Fruit fly (Drosophila melanogaster) whole organism, prepupa: Measurements from ENCODE around the gene CG6184.

Experiments used
- Blimp-1 ChIP-seq: fragments of 200-800 bp; sonication (Bioruptor generic); optimal IDR thresholded peaks from 3 replicates; lab custom pipeline; 2017; ENCODE audit warnings: missing biosample characterization, missing genetic modification characterization, mild to moderate bottlenecking, moderate library complexity, missing genetic modification reagents
- CG10669 ChIP-seq: fragments of 200-800 bp; sonication (Bioruptor generic); optimal IDR thresholded peaks from 3 replicates; lab custom pipeline; 2018; ENCODE audit warnings: missing biosample characterization, mild to moderate bottlenecking, missing genetic modification characterization, moderate library complexity
- CG11762 ChIP-seq: fragments of 200-800 bp; sonication (Bioruptor generic); optimal IDR thresholded peaks from 3 replicates; lab custom pipeline; 2016; ENCODE audit warnings: missing biosample characterization, missing genetic modification characterization; ENCODE audit not compliant: insufficient read depth
- CG15336 ChIP-seq: fragments of 200-800 bp; sonication (Bioruptor generic); IDR thresholded peaks from 2 replicates; pipeline ENCODE4 v1.3.6; 2022; ENCODE audit warnings: missing biosample characterization, missing genetic modification characterization
- CG1621 ChIP-seq: fragments of 200-800 bp; sonication (Bioruptor generic); optimal IDR thresholded peaks from 3 replicates; lab custom pipeline; 2018; ENCODE audit warnings: missing biosample characterization, mild to moderate bottlenecking, missing genetic modification characterization
- CG16779 ChIP-seq: fragments of 200-800 bp; sonication (Bioruptor generic); optimal IDR thresholded peaks from 3 replicates; lab custom pipeline; 2017; ENCODE audit warnings: missing biosample characterization, mild to moderate bottlenecking, missing genetic modification characterization
- CG31627 ChIP-seq: fragments of 200-800 bp; sonication (Bioruptor generic); optimal IDR thresholded peaks from 3 replicates; lab custom pipeline; 2016; ENCODE audit warnings: missing biosample characterization, missing genetic modification characterization
- CG3919 ChIP-seq: fragments of 200-800 bp; sonication (Bioruptor generic); optimal IDR thresholded peaks from 3 replicates; lab custom pipeline; 2016; ENCODE audit warnings: missing biosample characterization, missing genetic modification characterization
- CG4318 ChIP-seq: fragments of 200-800 bp; sonication (Bioruptor generic); optimal IDR thresholded peaks from 3 replicates; lab custom pipeline; 2017; ENCODE audit warnings: missing biosample characterization, mild to moderate bottlenecking, missing genetic modification characterization
- CG6163 ChIP-seq: fragments of 200-800 bp; sonication (Bioruptor generic); IDR thresholded peaks from 3 replicates; pipeline ENCODE4 v1.3.6; 2022; ENCODE audit warnings: missing biosample characterization, missing genetic modification characterization
- CG6276 ChIP-seq: fragments of 200-800 bp; sonication (Bioruptor generic); optimal IDR thresholded peaks from 2 replicates; lab custom pipeline; 2017; ENCODE audit warnings: missing biosample characterization, mild to moderate bottlenecking, missing genetic modification characterization
- CG6808 ChIP-seq: fragments of 200-800 bp; sonication (Bioruptor generic); optimal IDR thresholded peaks from 3 replicates; lab custom pipeline; 2017; ENCODE audit warnings: missing biosample characterization, missing genetic modification characterization, mild to moderate bottlenecking, moderate library complexity, missing genetic modification reagents
- CG8632 ChIP-seq: fragments of 200-800 bp; sonication (Bioruptor generic); optimal IDR thresholded peaks from 3 replicates; lab custom pipeline; 2016; ENCODE audit warnings: missing biosample characterization, missing genetic modification characterization
- CG9139 ChIP-seq: fragments of 200-800 bp; sonication (Bioruptor generic); optimal IDR thresholded peaks from 3 replicates; lab custom pipeline; 2017; ENCODE audit warnings: missing biosample characterization, mild to moderate bottlenecking, missing genetic modification characterization
- Eip78C ChIP-seq: fragments of 200-800 bp; sonication (Bioruptor generic); peaks from one replicate; lab custom pipeline; 2016; ENCODE audit warnings: missing biosample characterization, missing genetic modification characterization
- Eip93F ChIP-seq: fragments of 200-800 bp; sonication (Bioruptor generic); optimal IDR thresholded peaks from 2 replicates; lab custom pipeline; 2016; ENCODE audit warnings: missing biosample characterization, mild to moderate bottlenecking, missing genetic modification characterization
- Ets21C ChIP-seq: fragments of 200-800 bp; sonication (Bioruptor generic); optimal IDR thresholded peaks from 3 replicates; lab custom pipeline; 2016; ENCODE audit warnings: missing biosample characterization, missing genetic modification characterization
- Ets96B ChIP-seq: fragments of 200-800 bp; optimal IDR thresholded peaks from 2 replicates; lab custom pipeline; 2019; ENCODE audit warnings: missing biosample characterization, mild to moderate bottlenecking, missing genetic modification characterization, moderate library complexity
- Gug ChIP-seq: fragments of 200-800 bp; sonication (Bioruptor generic); IDR thresholded peaks from 2 replicates; pipeline ENCODE4 v1.3.6; 2022; ENCODE audit warnings: missing biosample characterization, missing genetic modification characterization
- Hr39 ChIP-seq: fragments of 200-800 bp; sonication (Bioruptor generic); optimal IDR thresholded peaks from 2 replicates; lab custom pipeline; 2016; ENCODE audit warnings: missing biosample characterization, missing genetic modification characterization
- Hr4 ChIP-seq: fragments of 200-800 bp; sonication (Bioruptor generic); optimal IDR thresholded peaks from 3 replicates; lab custom pipeline; 2016; ENCODE audit warnings: missing biosample characterization, missing genetic modification characterization
- Met ChIP-seq: fragments of 200-800 bp; sonication (Bioruptor generic); optimal IDR thresholded peaks from 3 replicates; lab custom pipeline; 2016; ENCODE audit warnings: missing biosample characterization, missing genetic modification characterization
- OdsH ChIP-seq: fragments of 200-800 bp; sonication (Bioruptor generic); optimal IDR thresholded peaks from 3 replicates; lab custom pipeline; 2016; ENCODE audit warnings: missing biosample characterization, missing genetic modification characterization
- Sox15 ChIP-seq: fragments of 200-800 bp; sonication (Bioruptor generic); optimal IDR thresholded peaks from 3 replicates; lab custom pipeline; 2016; ENCODE audit warnings: missing biosample characterization, missing genetic modification characterization
- achi ChIP-seq: fragments of 200-800 bp; sonication (Bioruptor generic); optimal IDR thresholded peaks from 3 replicates; lab custom pipeline; 2016; ENCODE audit warnings: missing biosample characterization, missing genetic modification characterization
- cyc ChIP-seq: fragments of 200-800 bp; sonication (Bioruptor generic); optimal IDR thresholded peaks from 3 replicates; lab custom pipeline; 2016; ENCODE audit warnings: missing biosample characterization, missing genetic modification characterization
- dsx ChIP-seq: fragments of 200-800 bp; optimal IDR thresholded peaks from 3 replicates; lab custom pipeline; 2019; ENCODE audit warnings: missing biosample characterization, mild to moderate bottlenecking, missing genetic modification characterization, moderate library complexity; ENCODE audit not compliant: poor library complexity, severe bottlenecking
- eg ChIP-seq: fragments of 200-800 bp; sonication (Bioruptor generic); IDR thresholded peaks from 3 replicates; pipeline ENCODE4 v1.3.6; 2022; ENCODE audit warnings: missing biosample characterization, missing genetic modification characterization
- esn ChIP-seq: fragments of 200-800 bp; sonication (Bioruptor generic); optimal IDR thresholded peaks from 2 replicates; lab custom pipeline; 2016; ENCODE audit warnings: missing biosample characterization, mild to moderate bottlenecking, missing genetic modification characterization, moderate library complexity
- fd59A ChIP-seq: fragments of 200-800 bp; sonication (Bioruptor generic); optimal IDR thresholded peaks from 2 replicates; lab custom pipeline; 2017; ENCODE audit warnings: missing biosample characterization, mild to moderate bottlenecking, missing genetic modification characterization, missing genetic modification reagents
- fkh ChIP-seq: fragments of 200-800 bp; sonication (Bioruptor generic); optimal IDR thresholded peaks from 3 replicates; lab custom pipeline; 2017; ENCODE audit warnings: missing biosample characterization, mild to moderate bottlenecking, missing genetic modification characterization, moderate library complexity
- lz ChIP-seq: fragments of 200-800 bp; sonication (Bioruptor generic); optimal IDR thresholded peaks from 3 replicates; lab custom pipeline; 2016; ENCODE audit warnings: missing biosample characterization, missing genetic modification characterization
- net ChIP-seq: fragments of 200-800 bp; sonication (Bioruptor generic); optimal IDR thresholded peaks from 3 replicates; lab custom pipeline; 2016; ENCODE audit warnings: missing biosample characterization, missing genetic modification characterization
- pdm3 ChIP-seq: fragments of 200-800 bp; sonication (Bioruptor generic); optimal IDR thresholded peaks from 3 replicates; lab custom pipeline; 2016; ENCODE audit warnings: missing biosample characterization, missing genetic modification characterization
- ss ChIP-seq, 2 experiments: fragments of 200-800 bp; sonication (Bioruptor generic); optimal IDR thresholded peaks; 2 replicates in 1 of 2; 3 replicates in 1 of 2; lab custom pipeline; 2017 to 2018; ENCODE audit warnings: mild to moderate bottlenecking in 2 of 2, missing biosample characterization in 2 of 2, missing genetic modification characterization in 2 of 2, moderate library complexity in 1 of 2
- svp ChIP-seq: fragments of 200-800 bp; sonication (Bioruptor generic); peaks from one replicate; lab custom pipeline; 2016; ENCODE audit warnings: missing biosample characterization, missing genetic modification characterization
- topi ChIP-seq: fragments of 200-800 bp; sonication (Bioruptor generic); optimal IDR thresholded peaks from 3 replicates; lab custom pipeline; 2016; ENCODE audit warnings: missing biosample characterization, missing genetic modification characterization
- vri ChIP-seq: fragments of 200-800 bp; sonication (Bioruptor generic); optimal IDR thresholded peaks from 3 replicates; lab custom pipeline; 2016; ENCODE audit warnings: missing biosample characterization, mild to moderate bottlenecking, missing genetic modification characterization

The CG6184 gene

dm6 chr3R:19650718-19651117 lies 6.9 kb downstream of the CG6184 start, which contains the start of gene CG31219:
CG31219 (plus strand) TSS chr3R:19651018.
- no peak for TF ChIP-seq cyc (GFP tag; lab: Kevin White, UChicago)
- TF ChIP-seq CG15336 (GFP tag; lab: Robert Waterston, UW) = no peak
- no peak for TF ChIP-seq CG16779 (tag; lab: Kevin White, UChicago)
- no peak for TF ChIP-seq CG8632
- no peak for TF ChIP-seq ss (GFP tag; optimal IDR thresholded peaks at IDR 0.05; lab: Kevin White, UChicago)

- TF ChIP-seq pdm3 (GFP tag; lab: Kevin White, UChicago) = peak; percentile 45
- peak; percentile 36 for TF ChIP-seq Met (GFP tag; lab: Kevin White, UChicago)
- no peak for TF ChIP-seq Hr4 (GFP tag; lab: Kevin White, UChicago)
- peak; percentile 21 for TF ChIP-seq Hr39 (GFP tag; lab: Kevin White, UChicago)
- peak; percentile 37 for TF ChIP-seq CG1621 (tag; lab: Kevin White, UChicago)
- no peak for TF ChIP-seq lz (GFP tag; lab: Kevin White, UChicago)
- no peak for TF ChIP-seq CG6163
- TF ChIP-seq achi (GFP tag; lab: Kevin White, UChicago) = peak; percentile 88
- peak; percentile 80 for TF ChIP-seq fkh (GFP tag; lab: Kevin White, UChicago)
- peak in 1 of 2 experiments; percentile 5 for TF ChIP-seq ss (GFP tag; optimal IDR thresholded peaks at IDR 0.05; lab: Kevin White, UChicago)
- peak; percentile 37 for TF ChIP-seq esn
- peak; percentile 64 for TF ChIP-seq Eip78C (GFP tag; lab: Kevin White, UChicago)
- TF ChIP-seq topi (GFP tag; lab: Kevin White, UChicago) = peak; percentile 38
- TF ChIP-seq CG10669 (GFP tag; lab: Kevin White, UChicago) = no peak
These were observed 9.3 kb downstream of the CG6184 start, which contains the start of the genes CG6195 and CG31220 for dm6 chr3R:19648289-19648916. CG6195 (minus strand) TSS chr3R:19648410. CG31220 (plus strand) TSS chr3R:19648487.

dm6 chr3R:19644901-19645204 lies 12.8 kb downstream of the CG6184 start, which contains the start of gene Nup58:
Nup58 (plus strand) TSS chr3R:19645026.
- TF ChIP-seq Eip78C (GFP tag; lab: Kevin White, UChicago) (peak; percentile 22), lz (GFP tag; lab: Kevin White, UChicago) (peak; percentile 10), dsx (GFP tag; lab: Kevin White, UChicago) (peak; percentile 30), Hr39 (GFP tag; lab: Kevin White, UChicago) (peak; percentile 24), Gug (GFP tag; lab: Robert Waterston, UW) (no peak), Blimp-1 (no peak), OdsH (GFP tag; lab: Kevin White, UChicago) (no peak), eg (0 out of 3 replicates have a peak, but pooled peaks have one; percentile 17), Sox15 (GFP tag; lab: Kevin White, UChicago) (no peak), Ets21C (GFP tag; lab: Kevin White, UChicago) (no peak), CG31627 (GFP tag; lab: Kevin White, UChicago) (peak; percentile 21), CG11762 (GFP tag; lab: Kevin White, UChicago) (no peak)

dm6 chr3R:19644094-19644900 lies 13.4 kb downstream of the CG6184 start, which contains the start of gene Vha13:
Vha13 (minus strand) TSS chr3R:19644386.
- TF ChIP-seq CG6808 (GFP tag; lab: Kevin White, UChicago) = no peak
- TF ChIP-seq CG6276 (GFP tag; lab: Kevin White, UChicago) = no peak
- TF ChIP-seq topi (GFP tag; lab: Kevin White, UChicago) = peak; percentile 28
- TF ChIP-seq Blimp-1 = peak; percentile 10
- TF ChIP-seq svp (GFP tag; lab: Kevin White, UChicago) = peak; percentile 74
- peak; percentile 49 to 57 for TF ChIP-seq ss (GFP tag; optimal IDR thresholded peaks at IDR 0.05; lab: Kevin White, UChicago)
- peak; percentile 36 for TF ChIP-seq Ets21C (GFP tag; lab: Kevin White, UChicago)
- TF ChIP-seq fkh (GFP tag; lab: Kevin White, UChicago) = peak; percentile 38
- peak; percentile 49 for TF ChIP-seq CG31627 (GFP tag; lab: Kevin White, UChicago)
- peak; percentile 6 for TF ChIP-seq Hr4 (GFP tag; lab: Kevin White, UChicago)
- TF ChIP-seq net = no peak
- no peak for TF ChIP-seq pdm3 (GFP tag; lab: Kevin White, UChicago)
- TF ChIP-seq Eip93F = no peak
- no peak for TF ChIP-seq CG8632
- TF ChIP-seq CG4318 (GFP tag; lab: Kevin White, UChicago) = no peak
- no peak for TF ChIP-seq Met (GFP tag; lab: Kevin White, UChicago)
- no peak for TF ChIP-seq Gug (GFP tag; lab: Robert Waterston, UW)
- peak; percentile 21 for TF ChIP-seq esn
- peak; percentile 50 for TF ChIP-seq CG3919 (GFP tag; lab: Kevin White, UChicago)
- TF ChIP-seq vri (GFP tag; lab: Kevin White, UChicago) = no peak
- TF ChIP-seq Eip78C (GFP tag; lab: Kevin White, UChicago) = peak; percentile 68
- no peak for TF ChIP-seq Ets96B (tag; lab: Kevin White, UChicago)
- no peak for TF ChIP-seq fd59A (GFP tag; lab: Kevin White, UChicago)
- peak; percentile 2 for TF ChIP-seq dsx (GFP tag; lab: Kevin White, UChicago)
- no peak for TF ChIP-seq CG9139
- TF ChIP-seq OdsH (GFP tag; lab: Kevin White, UChicago) = peak; percentile 26
- peak; percentile 28 for TF ChIP-seq achi (GFP tag; lab: Kevin White, UChicago)
- peak; percentile 56 for TF ChIP-seq CG16779 (tag; lab: Kevin White, UChicago)
- TF ChIP-seq Hr39 (GFP tag; lab: Kevin White, UChicago) = peak; percentile 58
